Worm (Caenorhabditis elegans) whole organism, L3 larva: Measurements from ENCODE around the gene sago-1.

Experiments
- ZK546.5 ChIP-seq: sonication (generic microtip); optimal IDR thresholded peaks from 2 replicates; lab custom pipeline; 2017; ENCODE audit warnings: missing biosample characterization, missing genetic modification characterization
- aly-2 ChIP-seq: fragments of 150-350 bp; optimal IDR thresholded peaks from 2 replicates; lab custom pipeline; 2014; ENCODE audit warnings: missing biosample characterization, missing genetic modification characterization
- ceh-28 ChIP-seq: fragments of 150-350 bp; optimal IDR thresholded peaks from 2 replicates; lab custom pipeline; 2014; ENCODE audit warnings: missing biosample characterization, missing genetic modification reagents, missing genetic modification characterization
- egl-5 ChIP-seq: fragments of 150-350 bp; optimal IDR thresholded peaks from 2 replicates; lab custom pipeline; 2017; ENCODE audit warnings: missing biosample characterization, missing genetic modification reagents, missing genetic modification characterization, inconsistent platforms
- elt-2 ChIP-seq: sonication (generic microtip); optimal IDR thresholded peaks from 2 replicates; lab custom pipeline; 2016; ENCODE audit warnings: missing genetic modification reagents, mild to moderate bottlenecking, missing genetic modification characterization, missing compliant biosample characterization
- fkh-10 ChIP-seq: sonication (generic microtip); optimal IDR thresholded peaks from 2 replicates; lab custom pipeline; 2017; ENCODE audit warnings: missing biosample characterization, missing genetic modification reagents, missing genetic modification characterization
- nhr-12 ChIP-seq: fragments of 150-350 bp; optimal IDR thresholded peaks from 2 replicates; lab custom pipeline; 2014; ENCODE audit warnings: missing biosample characterization, missing genetic modification characterization
- nhr-25 ChIP-seq: sonication (generic microtip); optimal IDR thresholded peaks from 2 replicates; lab custom pipeline; 2017; ENCODE audit warnings: missing biosample characterization, missing genetic modification characterization
- snpc-4 ChIP-seq: fragments of 150-350 bp; optimal IDR thresholded peaks from 2 replicates; lab custom pipeline; 2014; ENCODE audit warnings: missing biosample characterization, missing genetic modification characterization
- ztf-4 ChIP-seq: fragments of 150-350 bp; optimal IDR thresholded peaks from 2 replicates; lab custom pipeline; 2014; ENCODE audit warnings: missing biosample characterization, missing genetic modification characterization

ce11 chrV:6355975-6356441 lies 52.4 kb downstream of the sago-1 start, which contains the start of gene bcl-11:
- TF ChIP-seq elt-2 (tag; lab: Kevin White, UChicago) (peak; percentile 94), fkh-10 (GFP tag; lab: Kevin White, UChicago) (no peak), nhr-25 (tag; lab: Kevin White, UChicago) (no peak), nhr-12 (tag; lab: Kevin White, UChicago) (no peak), aly-2 (no peak), egl-5 (tag; lab: Kevin White, UChicago) (no peak), ceh-28 (no peak), snpc-4 (tag; lab: Kevin White, UChicago) (no peak), ztf-4 (tag; lab: Kevin White, UChicago) (no peak), ZK546.5 (tag; lab: Kevin White, UChicago) (no peak)
